Fruit fly (Drosophila melanogaster): Measurements from ENCODE around the gene CG10479.

- TF ChIP-seq CG34406 (GFP tag; optimal IDR thresholded peaks at IDR 0.05) (no peak), CG11902 (GFP tag; optimal IDR thresholded peaks at IDR 0.05) (no peak), Lpt (GFP tag; optimal IDR thresholded peaks at IDR 0.05) (no peak), esn (GFP tag; optimal IDR thresholded peaks at IDR 0.05) (no peak), Sox15 (GFP tag; optimal IDR thresholded peaks at IDR 0.05) (no peak), svp (GFP tag) (no peak), dsx (GFP tag; optimal IDR thresholded peaks at IDR 0.05; ENCODE audit: poor library complexity, severe bottlenecking) (no peak), CG6854 (GFP tag; optimal IDR thresholded peaks at IDR 0.05) (no peak), CG7368 (GFP tag; optimal IDR thresholded peaks at IDR 0.05) (no peak), dac (GFP tag; optimal IDR thresholded peaks at IDR 0.05) (no peak), Hr39 (GFP tag; optimal IDR thresholded peaks at IDR 0.05) (no peak), CG6276 (GFP tag; optimal IDR thresholded peaks at IDR 0.05) (no peak)
Observed at dm6 chr3L:5980552-5981351, 4.9 kb upstream of the CG10479 start.
